Worm (Caenorhabditis elegans) whole organism, L4 larva: ENCODE results near the gene C06E4.1.

Experiments used
- D1046.2 ChIP-seq: fragments of 200-800 bp; sonication (Bioruptor generic); IDR thresholded peaks from 2 replicates; pipeline ENCODE4 v1.3.6; 2022; ENCODE audit warnings: missing genetic modification characterization, missing compliant biosample characterization
- F49E8.2 ChIP-seq: sonication (generic microtip); optimal IDR thresholded peaks from 2 replicates; lab custom pipeline; 2016; ENCODE audit warnings: missing compliant biosample characterization, mild to moderate bottlenecking, missing genetic modification characterization, borderline replicate concordance
- ama-1 ChIP-seq: fragments of 150-350 bp; optimal IDR thresholded peaks from 2 replicates; lab custom pipeline; 2014; ENCODE audit warnings: inconsistent platforms, mixed read lengths
- dpl-1 ChIP-seq: fragments of 150-350 bp; optimal IDR thresholded peaks from 2 replicates; lab custom pipeline; 2014; ENCODE audit warnings: missing biosample characterization, missing genetic modification reagents, missing genetic modification characterization
- mxl-2 ChIP-seq: fragments of 200-800 bp; sonication (Bioruptor generic); conservative IDR thresholded peaks from 2 replicates; pipeline ENCODE4 v1.3.6; 2022; ENCODE audit warnings: missing genetic modification reagents, missing genetic modification characterization, missing compliant biosample characterization
- nhr-11 ChIP-seq: fragments of 150-350 bp; optimal IDR thresholded peaks from 2 replicates; lab custom pipeline; 2014; ENCODE audit warnings: missing biosample characterization, missing genetic modification characterization

DNA sequence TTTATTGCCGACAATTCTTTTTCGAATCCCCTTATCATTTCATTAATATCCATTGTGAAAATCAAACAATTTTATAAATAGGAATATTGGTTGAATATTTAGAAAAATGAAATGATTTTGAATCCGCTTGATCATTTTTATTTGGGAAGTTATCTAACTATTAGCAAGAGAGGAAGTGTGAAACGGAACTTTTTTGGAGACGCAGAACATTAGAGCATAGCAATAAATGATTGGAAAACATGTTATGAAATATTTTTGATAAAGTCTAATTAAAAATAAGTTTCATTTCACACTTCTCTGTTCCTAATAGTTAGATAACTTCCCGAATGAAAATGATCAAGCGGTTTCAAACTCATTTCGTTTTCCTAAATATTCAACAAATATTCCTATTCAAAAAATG, 4.4 kb downstream of the C06E4.1 start, which contains the start of gene F42C5.3:
- TF ChIP-seq ama-1 (lab: Kevin White, UChicago), result no peak
- TF ChIP-seq dpl-1 (GFP tag; lab: Kevin White, UChicago), result no peak
- TF ChIP-seq mxl-2, result no peak
- no peak for TF ChIP-seq F49E8.2 (tag; lab: Kevin White, UChicago)
- TF ChIP-seq D1046.2 (GFP tag; lab: Robert Waterston, UW), result no peak
- TF ChIP-seq nhr-11 (tag; lab: Kevin White, UChicago), result no peak
